Worm (Caenorhabditis elegans): ENCODE results near the gene C28A5.6.

DNA sequence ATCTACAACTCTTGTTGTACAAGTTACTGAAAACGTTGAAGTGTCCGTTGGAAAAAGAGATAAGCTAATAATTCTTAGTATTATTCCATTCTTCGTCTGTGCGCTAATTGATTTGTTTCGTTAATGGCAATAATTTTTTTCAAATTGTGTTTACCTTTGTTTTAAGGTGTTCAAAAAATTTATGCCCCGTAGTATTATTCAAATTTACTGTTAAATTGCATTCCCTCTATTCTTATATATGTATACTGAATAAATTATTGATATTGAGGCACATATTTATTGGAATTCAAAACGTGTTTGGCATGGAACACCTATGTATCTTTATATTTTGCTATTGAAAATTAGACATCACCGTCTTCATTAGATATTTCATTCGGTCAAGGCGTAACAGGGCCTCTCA, 54.4 kb downstream of the C28A5.6 start, which contains the start of gene pals-26:
- TF ChIP-seq unc-62 (GFP tag; optimal IDR thresholded peaks at IDR 0.05) = no peak
- no peak for TF ChIP-seq ztf-11 (tag; optimal IDR thresholded peaks at IDR 0.05)
- no peak for TF ChIP-seq unc-120 (tag; optimal IDR thresholded peaks at IDR 0.05; ENCODE audit: poor library complexity, severe bottlenecking)
- no peak for TF ChIP-seq tbx-8 (GFP tag; optimal IDR thresholded peaks at IDR 0.05)
- TF ChIP-seq unc-39 (tag; optimal IDR thresholded peaks at IDR 0.05) = no peak
- TF ChIP-seq lsy-2 (tag; optimal IDR thresholded peaks at IDR 0.05) = no peak
- no peak for TF ChIP-seq snpc-4 (tag; optimal IDR thresholded peaks at IDR 0.05)

All from whole organism, mixed stage, embryonic.